Fruit fly (Drosophila melanogaster) whole organism, pupa: ENCODE measurements around the gene PpD6.
A peak's percentile ranks its signal among the peaks of the same experiment; 100 is the strongest.

Experiments used
- CG10348 ChIP-seq: fragments of 200-800 bp; sonication (Bioruptor generic); IDR thresholded peaks from 2 replicates; pipeline ENCODE4 v1.3.6; 2022; ENCODE audit warnings: missing biosample characterization, missing genetic modification characterization
- CG12605 ChIP-seq: fragments of 200-800 bp; sonication (Bioruptor generic); IDR thresholded peaks from 2 replicates; pipeline ENCODE4 v1.3.6; 2022; ENCODE audit warnings: missing biosample characterization, missing genetic modification characterization
- CG13204 ChIP-seq: fragments of 200-800 bp; sonication (Bioruptor generic); optimal IDR thresholded peaks from 2 replicates; lab custom pipeline; 2018; ENCODE audit warnings: missing biosample characterization, mild to moderate bottlenecking, missing genetic modification characterization, moderate library complexity
- CG14655 ChIP-seq: fragments of 200-800 bp; sonication (Bioruptor generic); optimal IDR thresholded peaks from 3 replicates; lab custom pipeline; 2017; ENCODE audit warnings: mild to moderate bottlenecking, missing biosample characterization, missing genetic modification reagents, missing genetic modification characterization
- CG15710 ChIP-seq: fragments of 200-800 bp; sonication (Bioruptor generic); optimal IDR thresholded peaks from 2 replicates; lab custom pipeline; 2018; ENCODE audit warnings: missing biosample characterization, mild to moderate bottlenecking, missing genetic modification characterization, moderate library complexity
- CG17806 ChIP-seq: fragments of 200-800 bp; sonication (Bioruptor generic); optimal IDR thresholded peaks from 2 replicates; lab custom pipeline; 2018; ENCODE audit warnings: missing biosample characterization, mild to moderate bottlenecking, missing genetic modification characterization, moderate library complexity
- CG32121 ChIP-seq: fragments of 200-800 bp; sonication (Bioruptor generic); IDR thresholded peaks from 2 replicates; pipeline ENCODE4 v1.3.6; 2022; ENCODE audit warnings: missing biosample characterization, missing genetic modification characterization
- CG34367 ChIP-seq: fragments of 200-800 bp; sonication (Bioruptor generic); optimal IDR thresholded peaks from 2 replicates; lab custom pipeline; 2018; ENCODE audit warnings: missing biosample characterization, mild to moderate bottlenecking, missing genetic modification characterization
- CG4496 ChIP-seq: fragments of 200-800 bp; sonication (Bioruptor generic); IDR thresholded peaks from 3 replicates; pipeline ENCODE4 v1.3.6; 2022; ENCODE audit warnings: missing biosample characterization, missing genetic modification characterization
- CG8159 ChIP-seq: fragments of 200-800 bp; sonication (Bioruptor generic); optimal IDR thresholded peaks from 3 replicates; lab custom pipeline; 2018; ENCODE audit warnings: missing biosample characterization, mild to moderate bottlenecking, missing genetic modification characterization, moderate library complexity
- CG8301 ChIP-seq: fragments of 200-800 bp; sonication (Bioruptor generic); optimal IDR thresholded peaks from 2 replicates; lab custom pipeline; 2018; ENCODE audit warnings: missing biosample characterization, mild to moderate bottlenecking, missing genetic modification characterization
- CG9948 ChIP-seq: fragments of 200-800 bp; sonication (Bioruptor generic); optimal IDR thresholded peaks from 2 replicates; lab custom pipeline; 2018; ENCODE audit warnings: missing biosample characterization, mild to moderate bottlenecking, missing genetic modification characterization, moderate library complexity
- D1 ChIP-seq: fragments of 200-800 bp; sonication (Bioruptor generic); optimal IDR thresholded peaks from 2 replicates; lab custom pipeline; 2018; ENCODE audit warnings: missing biosample characterization, mild to moderate bottlenecking, missing genetic modification characterization, moderate library complexity
- EcR ChIP-seq: fragments of 200-800 bp; sonication (Bioruptor generic); optimal IDR thresholded peaks from 3 replicates; lab custom pipeline; 2019; ENCODE audit warnings: missing biosample characterization, missing genetic modification characterization, mild to moderate bottlenecking, moderate library complexity, missing genetic modification reagents
- Ets98B ChIP-seq: fragments of 200-800 bp; sonication (Bioruptor generic); IDR thresholded peaks from 2 replicates; pipeline ENCODE4 v1.3.6; 2022; ENCODE audit warnings: missing biosample characterization, missing genetic modification characterization
- Pif1A ChIP-seq: fragments of 200-800 bp; sonication (Bioruptor generic); optimal IDR thresholded peaks from 3 replicates; lab custom pipeline; 2016; ENCODE audit warnings: missing biosample characterization, missing genetic modification characterization
- Pif1B ChIP-seq: fragments of 200-800 bp; sonication (Bioruptor generic); optimal IDR thresholded peaks from 3 replicates; lab custom pipeline; 2016; ENCODE audit warnings: missing biosample characterization, missing genetic modification characterization
- Snoo ChIP-seq: fragments of 200-800 bp; sonication (Bioruptor generic); optimal IDR thresholded peaks from 3 replicates; lab custom pipeline; 2017; ENCODE audit warnings: missing biosample characterization, mild to moderate bottlenecking, missing genetic modification characterization, inconsistent platforms
- fd96Ca ChIP-seq: fragments of 200-800 bp; sonication (Bioruptor generic); IDR thresholded peaks from 3 replicates; pipeline ENCODE4 v1.3.6; 2022; ENCODE audit warnings: missing biosample characterization, missing genetic modification characterization
- gl ChIP-seq: fragments of 200-800 bp; sonication (Bioruptor generic); optimal IDR thresholded peaks from 2 replicates; lab custom pipeline; 2018; ENCODE audit warnings: missing biosample characterization, mild to moderate bottlenecking, missing genetic modification characterization
- rn ChIP-seq: fragments of 200-800 bp; sonication (Bioruptor generic); IDR thresholded peaks from 2 replicates; pipeline ENCODE4 v1.3.6; 2022; ENCODE audit warnings: missing biosample characterization, missing genetic modification characterization

Gene PpD6

DNA sequence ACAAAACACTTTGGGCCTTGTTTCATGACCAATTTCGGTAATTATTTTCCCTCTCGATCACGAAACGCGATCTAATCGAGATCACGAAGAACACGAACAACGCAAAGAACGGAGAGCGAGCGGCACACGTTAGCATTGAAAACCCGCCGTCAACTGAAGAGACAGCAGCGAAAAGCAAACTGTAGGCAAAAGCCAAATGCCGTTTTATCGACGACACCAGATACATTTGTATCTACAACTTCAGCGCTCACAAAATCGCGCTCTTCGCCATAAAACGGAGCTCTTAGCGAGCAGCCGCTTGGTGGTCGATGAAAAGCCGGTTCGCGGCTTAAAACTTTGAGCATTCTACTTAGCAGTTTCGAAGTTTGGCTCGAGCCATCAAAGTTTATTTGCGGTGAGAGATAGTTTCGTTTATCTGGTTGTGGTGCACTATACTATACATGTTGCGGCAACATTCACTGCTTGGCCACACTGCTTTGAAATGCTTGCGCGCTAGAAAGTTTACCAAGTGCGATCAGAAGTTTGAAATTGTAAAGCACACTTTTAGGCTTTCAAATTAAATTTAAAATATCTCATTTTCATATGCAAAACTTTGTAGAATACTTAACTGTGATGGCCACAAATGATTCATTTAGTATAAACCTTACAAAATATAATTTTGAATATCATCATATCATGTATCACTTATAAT lies 1.3 kb upstream of the PpD6 start:
- TF ChIP-seq CG17806 (no peak), CG32121 (GFP tag; lab: Robert Waterston, UW) (no peak), CG12605 (GFP tag; lab: Robert Waterston, UW) (no peak), rn (GFP tag; lab: Robert Waterston, UW) (no peak), D1 (tag; lab: Kevin White, UChicago) (peak; percentile 48), CG15710 (tag; lab: Kevin White, UChicago) (no peak)

DNA sequence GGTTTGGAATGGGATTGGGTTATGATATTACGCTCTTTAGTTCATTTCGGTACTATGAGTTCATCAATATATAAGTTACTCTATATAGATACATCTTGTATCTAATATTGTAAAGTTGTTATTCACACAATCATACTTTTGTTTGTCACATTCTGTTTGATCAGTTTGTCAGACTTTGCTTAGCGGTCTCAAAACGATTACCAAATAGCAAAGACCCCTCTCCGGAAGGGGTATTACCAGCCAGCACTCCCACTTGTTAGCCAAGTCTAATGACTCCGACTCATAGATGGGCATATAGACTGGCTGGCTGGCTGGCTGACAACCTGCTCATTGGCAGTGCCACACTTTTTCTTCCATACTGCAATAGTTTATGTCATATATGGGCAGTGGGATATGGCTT lies 4.7 kb downstream of the PpD6 start:
- peak; percentile 5 for TF ChIP-seq CG8301 (tag; lab: Kevin White, UChicago)
- peak; percentile 17 for TF ChIP-seq CG14655 (GFP tag; lab: Kevin White, UChicago)
- no peak for TF ChIP-seq CG8159

DNA sequence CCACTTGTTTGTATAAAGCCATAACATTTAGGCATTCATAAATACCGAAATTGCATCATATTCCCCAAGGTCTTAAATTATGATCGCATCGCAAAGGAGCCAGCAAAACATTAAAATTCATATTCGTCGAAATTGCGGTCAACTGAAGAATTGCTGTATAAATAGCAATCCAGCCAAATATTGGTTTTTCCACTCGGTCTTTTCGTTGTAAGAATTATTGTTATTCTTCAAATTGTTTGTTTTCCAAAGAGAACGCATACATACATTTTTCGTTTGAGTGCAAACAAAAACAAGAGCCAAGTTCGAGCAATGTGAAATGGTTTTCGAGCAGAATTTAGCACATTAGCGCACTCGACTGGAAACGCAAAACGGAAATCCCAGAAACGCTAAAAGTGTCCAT lies 5.4 kb downstream of the PpD6 start:
- no peak for TF ChIP-seq Pif1B (GFP tag; lab: Kevin White, UChicago)
- no peak for TF ChIP-seq D1 (tag; lab: Kevin White, UChicago)
- no peak for TF ChIP-seq CG32121 (GFP tag; lab: Robert Waterston, UW)
- no peak for TF ChIP-seq CG8159
- no peak for TF ChIP-seq CG8301 (tag; lab: Kevin White, UChicago)
- TF ChIP-seq CG17806 = no peak
- no peak for TF ChIP-seq rn (GFP tag; lab: Robert Waterston, UW)
- TF ChIP-seq CG12605 (GFP tag; lab: Robert Waterston, UW) = no peak
- no peak for TF ChIP-seq Pif1A (GFP tag; lab: Kevin White, UChicago)
- no peak for TF ChIP-seq CG4496 (GFP tag; lab: Robert Waterston, UW)

DNA sequence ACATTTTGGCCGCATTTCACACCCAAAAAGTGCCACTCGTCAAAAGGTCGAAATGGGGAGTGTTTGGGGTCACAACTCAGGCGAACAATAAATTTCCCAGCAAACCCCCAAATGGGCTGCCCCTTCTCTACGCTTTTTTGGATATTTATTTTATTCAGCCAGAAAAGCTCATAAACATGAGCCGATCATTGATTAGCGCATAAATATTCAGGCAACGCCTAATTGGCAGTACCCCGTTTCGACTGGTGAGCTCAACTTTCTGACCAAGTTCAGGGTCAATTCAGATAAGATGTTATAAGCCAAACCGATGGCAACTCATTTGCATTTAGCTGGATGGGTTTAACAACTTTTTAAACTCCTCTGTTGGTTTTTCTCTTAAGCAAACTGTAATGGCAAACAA lies 10.1 kb downstream of the PpD6 start:
- TF ChIP-seq CG17806 (no peak), EcR (GFP tag; lab: Kevin White, UChicago) (no peak), CG12605 (GFP tag; lab: Robert Waterston, UW) (no peak), CG8159 (no peak), Pif1B (GFP tag; lab: Kevin White, UChicago) (no peak), fd96Ca (no peak), CG9948 (tag; lab: Kevin White, UChicago) (no peak)
- TF ChIP-seq, all 21 proteins: peak for 0

DNA sequence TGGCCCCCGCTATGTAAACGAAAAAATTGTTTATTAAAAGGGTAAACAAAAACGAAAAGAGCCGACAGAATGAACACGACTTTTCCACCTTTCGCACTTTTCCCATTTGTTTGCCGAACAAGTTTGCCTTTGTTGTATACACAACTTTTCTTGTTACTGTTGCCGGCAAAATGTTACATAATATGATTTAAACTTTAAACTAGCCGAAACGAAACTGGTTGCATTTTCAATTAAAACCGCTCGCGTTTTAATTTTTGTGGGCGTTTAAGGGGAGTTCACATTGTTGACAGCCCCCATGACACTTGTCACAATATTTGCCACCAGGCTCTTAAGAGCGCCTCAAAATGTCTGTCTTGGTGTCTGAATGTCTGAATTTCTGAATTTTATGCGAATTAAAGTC lies 11.3 kb downstream of the PpD6 start:
- TF ChIP-seq CG13204 (GFP tag; lab: Kevin White, UChicago) (no peak), D1 (tag; lab: Kevin White, UChicago) (no peak), CG10348 (GFP tag; lab: Robert Waterston, UW) (no peak), fd96Ca (no peak), EcR (GFP tag; lab: Kevin White, UChicago) (no peak), gl (tag; lab: Kevin White, UChicago) (no peak), CG8159 (no peak), Ets98B (GFP tag; lab: Robert Waterston, UW) (no peak), CG14655 (GFP tag; lab: Kevin White, UChicago) (no peak), Pif1B (GFP tag; lab: Kevin White, UChicago) (no peak), CG9948 (tag; lab: Kevin White, UChicago) (no peak), CG12605 (GFP tag; lab: Robert Waterston, UW) (no peak), CG34367 (tag; lab: Kevin White, UChicago) (no peak), Snoo (tag; lab: Kevin White, UChicago) (no peak), Pif1A (GFP tag; lab: Kevin White, UChicago) (no peak), CG15710 (tag; lab: Kevin White, UChicago) (no peak), rn (GFP tag; lab: Robert Waterston, UW) (no peak), CG4496 (GFP tag; lab: Robert Waterston, UW) (no peak), CG17806 (no peak), CG32121 (GFP tag; lab: Robert Waterston, UW) (no peak)

DNA sequence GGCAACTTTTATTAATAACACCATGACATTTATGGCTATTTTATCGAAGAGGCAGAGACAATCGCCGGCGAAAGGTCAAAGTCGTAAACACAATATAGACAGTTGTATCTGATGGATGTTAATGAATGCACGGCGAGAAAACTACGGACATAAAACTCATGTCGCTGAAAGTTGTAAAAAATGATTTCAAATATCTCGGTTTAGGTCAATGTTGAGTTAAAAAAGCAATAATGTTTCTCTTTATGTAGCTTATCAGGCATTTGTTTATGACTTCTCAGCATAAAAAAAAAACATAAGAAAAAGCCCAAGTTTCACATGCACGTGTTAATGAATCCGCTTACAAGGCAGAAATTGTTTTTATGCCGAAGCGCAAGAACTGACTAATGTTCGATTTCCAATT lies 11.9 kb downstream of the PpD6 start:
- no peak for TF ChIP-seq Pif1B (GFP tag; lab: Kevin White, UChicago)
- TF ChIP-seq CG14655 (GFP tag; lab: Kevin White, UChicago) = no peak
- no peak for TF ChIP-seq CG10348 (GFP tag; lab: Robert Waterston, UW)
- TF ChIP-seq CG12605 (GFP tag; lab: Robert Waterston, UW) = no peak
- TF ChIP-seq EcR (GFP tag; lab: Kevin White, UChicago) = no peak
- TF ChIP-seq CG8301 (tag; lab: Kevin White, UChicago) = no peak
- TF ChIP-seq fd96Ca = no peak
- no peak for TF ChIP-seq CG15710 (tag; lab: Kevin White, UChicago)
- TF ChIP-seq CG32121 (GFP tag; lab: Robert Waterston, UW) = no peak
- TF ChIP-seq CG13204 (GFP tag; lab: Kevin White, UChicago) = no peak

DNA sequence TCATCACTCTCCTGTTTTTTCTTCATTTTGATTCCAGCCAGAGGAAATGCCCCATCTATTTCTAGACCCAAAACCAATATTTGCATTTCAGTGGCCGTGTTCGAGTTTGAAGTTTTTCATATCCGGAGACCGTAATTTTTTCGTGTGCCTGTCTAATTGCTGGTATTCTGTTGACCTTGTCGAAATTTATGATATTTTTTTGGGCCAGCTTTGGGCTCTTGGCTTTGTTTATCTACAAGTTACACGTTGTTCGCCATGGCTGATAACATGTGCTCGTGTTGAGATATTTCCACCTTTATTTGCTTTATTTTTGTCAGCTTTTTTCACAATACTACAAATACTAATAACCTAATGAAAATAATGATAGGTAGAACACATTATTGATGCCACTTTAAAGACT lies 12.3 kb downstream of the PpD6 start:
- TF ChIP-seq CG9948 (tag; lab: Kevin White, UChicago) = no peak
- no peak for TF ChIP-seq CG15710 (tag; lab: Kevin White, UChicago)
- TF ChIP-seq CG34367 (tag; lab: Kevin White, UChicago) = no peak
- no peak for TF ChIP-seq Snoo (tag; lab: Kevin White, UChicago)
